Fruit fly (Drosophila melanogaster) whole organism, wandering third instar larva: ENCODE results near the gene Polr1E.

ENCODE experiments used
- Abd-B ChIP-seq: fragments of >200 bp; optimal IDR thresholded peaks from 2 replicates; lab custom pipeline; 2017; ENCODE audit warnings: missing biosample characterization, missing genetic modification characterization
- Dfd ChIP-seq: fragments of >200 bp; optimal IDR thresholded peaks from 2 replicates; lab custom pipeline; 2017; ENCODE audit warnings: missing biosample characterization, missing genetic modification characterization
- GATAd ChIP-seq: sonication (Bioruptor generic); optimal IDR thresholded peaks from 2 replicates; lab custom pipeline; 2016; ENCODE audit warnings: missing biosample characterization, missing genetic modification characterization
- Hr78 ChIP-seq: fragments of >200 bp; optimal IDR thresholded peaks from 2 replicates; lab custom pipeline; 2017; ENCODE audit warnings: missing biosample characterization, missing genetic modification characterization
- dl ChIP-seq, 2 experiments: fragments of 175-275, 200-275 bp in 1 of 2; fragments of 200-275 bp in 1 of 2; sonication (Bioruptor generic); optimal IDR thresholded peaks; lab custom pipeline; 2018; ENCODE audit warnings: mild to moderate bottlenecking in 2 of 2, missing biosample characterization in 2 of 2, missing genetic modification characterization in 2 of 2, moderate library complexity in 2 of 2; ENCODE audit not compliant: partially characterized antibody in 2 of 2, insufficient read depth in 1 of 2
- dmrt93B ChIP-seq: fragments of 200-800 bp; sonication (Bioruptor generic); optimal IDR thresholded peaks from 2 replicates; lab custom pipeline; 2018; ENCODE audit warnings: missing biosample characterization, mild to moderate bottlenecking, missing genetic modification characterization
- ey ChIP-seq: fragments of 200-800 bp; sonication (Bioruptor generic); optimal IDR thresholded peaks from 2 replicates; lab custom pipeline; 2016; ENCODE audit warnings: missing biosample characterization, missing genetic modification characterization
- fru ChIP-seq: fragments of 200-800 bp; sonication (Bioruptor generic); optimal IDR thresholded peaks from 3 replicates; lab custom pipeline; 2016; ENCODE audit warnings: missing biosample characterization, mild to moderate bottlenecking, missing genetic modification characterization
- h ChIP-seq: fragments of 200-800 bp; sonication (Bioruptor generic); optimal IDR thresholded peaks from 3 replicates; lab custom pipeline; 2016; ENCODE audit warnings: missing biosample characterization, mild to moderate bottlenecking, missing genetic modification characterization
- lola ChIP-seq: fragments of >200 bp; optimal IDR thresholded peaks from 2 replicates; lab custom pipeline; 2017; ENCODE audit warnings: missing biosample characterization, missing genetic modification characterization
- pan ChIP-seq: fragments of >200 bp; optimal IDR thresholded peaks from 2 replicates; lab custom pipeline; 2017
- psq ChIP-seq: fragments of 200-800 bp; sonication (Bioruptor generic); optimal IDR thresholded peaks from 3 replicates; lab custom pipeline; 2017; ENCODE audit warnings: missing biosample characterization, mild to moderate bottlenecking, missing genetic modification characterization, moderate library complexity
- sage ChIP-seq: fragments of 200-800 bp; sonication (Bioruptor generic); optimal IDR thresholded peaks from 2 replicates; lab custom pipeline; 2016; ENCODE audit warnings: missing biosample characterization, mild to moderate bottlenecking, missing genetic modification characterization
- usp ChIP-seq: fragments of >200 bp; optimal IDR thresholded peaks from 2 replicates; lab custom pipeline; 2017; ENCODE audit warnings: missing biosample characterization, missing genetic modification characterization

DNA sequence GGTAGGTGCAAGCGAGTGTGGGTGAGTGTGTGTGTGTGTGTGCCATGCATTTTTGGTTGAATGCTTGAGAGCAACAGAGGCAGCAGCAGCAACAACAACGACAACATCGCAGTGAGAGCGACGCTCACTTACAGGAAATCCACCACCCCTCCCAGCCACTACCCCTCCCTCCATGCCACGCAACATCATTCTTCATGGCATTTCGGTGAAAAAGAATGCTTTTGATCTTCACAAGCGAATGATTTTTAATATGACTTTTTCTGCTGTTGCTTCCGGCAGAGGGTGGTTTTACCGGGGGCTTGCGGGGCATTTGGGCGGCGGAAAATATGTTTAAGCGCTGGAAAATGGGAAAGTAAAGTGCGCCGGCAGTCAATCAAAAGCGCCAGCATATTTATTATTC lies 39.9 kb downstream of the Polr1E start:
- no peak for TF ChIP-seq Abd-B (GFP tag; lab: Kevin White, UChicago)
- TF ChIP-seq dmrt93B (GFP tag; lab: Kevin White, UChicago): no peak
- TF ChIP-seq Dfd: no peak
- no peak for TF ChIP-seq pan
- TF ChIP-seq usp (GFP tag; lab: Kevin White, UChicago): no peak
- no peak for TF ChIP-seq sage (GFP tag; lab: Kevin White, UChicago)
- TF ChIP-seq psq (GFP tag; lab: Kevin White, UChicago): no peak
- no peak for TF ChIP-seq lola (GFP tag; lab: Kevin White, UChicago)
- no peak for TF ChIP-seq h
- no peak for TF ChIP-seq GATAd (GFP tag; lab: Kevin White, UChicago)
- TF ChIP-seq ey: no peak
- TF ChIP-seq Hr78 (GFP tag; lab: Kevin White, UChicago): no peak
- TF ChIP-seq fru (GFP tag; lab: Kevin White, UChicago): no peak
- no peak for TF ChIP-seq dl (GFP tag; optimal IDR thresholded peaks at IDR 0.05; lab: Kevin White, UChicago; ENCODE audit: insufficient read depth in 1 of 2, partially characterized antibody in 2 of 2)
